Fruit fly (Drosophila melanogaster) whole organism, pupa: ENCODE data around the gene Pp2C1.

Experiments
- CG10348 ChIP-seq: fragments of 200-800 bp; sonication (Bioruptor generic); IDR thresholded peaks from 2 replicates; pipeline ENCODE4 v1.3.6; 2022; ENCODE audit warnings: missing biosample characterization, missing genetic modification characterization
- CG12605 ChIP-seq: fragments of 200-800 bp; sonication (Bioruptor generic); IDR thresholded peaks from 2 replicates; pipeline ENCODE4 v1.3.6; 2022; ENCODE audit warnings: missing biosample characterization, missing genetic modification characterization
- CG13204 ChIP-seq: fragments of 200-800 bp; sonication (Bioruptor generic); optimal IDR thresholded peaks from 2 replicates; lab custom pipeline; 2018; ENCODE audit warnings: missing biosample characterization, mild to moderate bottlenecking, missing genetic modification characterization, moderate library complexity
- CG14655 ChIP-seq: fragments of 200-800 bp; sonication (Bioruptor generic); optimal IDR thresholded peaks from 3 replicates; lab custom pipeline; 2017; ENCODE audit warnings: mild to moderate bottlenecking, missing biosample characterization, missing genetic modification reagents, missing genetic modification characterization
- CG15710 ChIP-seq: fragments of 200-800 bp; sonication (Bioruptor generic); optimal IDR thresholded peaks from 2 replicates; lab custom pipeline; 2018; ENCODE audit warnings: missing biosample characterization, mild to moderate bottlenecking, missing genetic modification characterization, moderate library complexity
- CG17806 ChIP-seq: fragments of 200-800 bp; sonication (Bioruptor generic); optimal IDR thresholded peaks from 2 replicates; lab custom pipeline; 2018; ENCODE audit warnings: missing biosample characterization, mild to moderate bottlenecking, missing genetic modification characterization, moderate library complexity
- CG32121 ChIP-seq: fragments of 200-800 bp; sonication (Bioruptor generic); IDR thresholded peaks from 2 replicates; pipeline ENCODE4 v1.3.6; 2022; ENCODE audit warnings: missing biosample characterization, missing genetic modification characterization
- CG34367 ChIP-seq: fragments of 200-800 bp; sonication (Bioruptor generic); optimal IDR thresholded peaks from 2 replicates; lab custom pipeline; 2018; ENCODE audit warnings: missing biosample characterization, mild to moderate bottlenecking, missing genetic modification characterization
- CG4496 ChIP-seq: fragments of 200-800 bp; sonication (Bioruptor generic); IDR thresholded peaks from 3 replicates; pipeline ENCODE4 v1.3.6; 2022; ENCODE audit warnings: missing biosample characterization, missing genetic modification characterization
- CG8159 ChIP-seq: fragments of 200-800 bp; sonication (Bioruptor generic); optimal IDR thresholded peaks from 3 replicates; lab custom pipeline; 2018; ENCODE audit warnings: missing biosample characterization, mild to moderate bottlenecking, missing genetic modification characterization, moderate library complexity
- CG8301 ChIP-seq: fragments of 200-800 bp; sonication (Bioruptor generic); optimal IDR thresholded peaks from 2 replicates; lab custom pipeline; 2018; ENCODE audit warnings: missing biosample characterization, mild to moderate bottlenecking, missing genetic modification characterization
- CG9948 ChIP-seq: fragments of 200-800 bp; sonication (Bioruptor generic); optimal IDR thresholded peaks from 2 replicates; lab custom pipeline; 2018; ENCODE audit warnings: missing biosample characterization, mild to moderate bottlenecking, missing genetic modification characterization, moderate library complexity
- D1 ChIP-seq: fragments of 200-800 bp; sonication (Bioruptor generic); optimal IDR thresholded peaks from 2 replicates; lab custom pipeline; 2018; ENCODE audit warnings: missing biosample characterization, mild to moderate bottlenecking, missing genetic modification characterization, moderate library complexity
- EcR ChIP-seq: fragments of 200-800 bp; sonication (Bioruptor generic); optimal IDR thresholded peaks from 3 replicates; lab custom pipeline; 2019; ENCODE audit warnings: missing biosample characterization, missing genetic modification characterization, mild to moderate bottlenecking, moderate library complexity, missing genetic modification reagents
- Ets98B ChIP-seq: fragments of 200-800 bp; sonication (Bioruptor generic); IDR thresholded peaks from 2 replicates; pipeline ENCODE4 v1.3.6; 2022; ENCODE audit warnings: missing biosample characterization, missing genetic modification characterization
- Pif1A ChIP-seq: fragments of 200-800 bp; sonication (Bioruptor generic); optimal IDR thresholded peaks from 3 replicates; lab custom pipeline; 2016; ENCODE audit warnings: missing biosample characterization, missing genetic modification characterization
- Pif1B ChIP-seq: fragments of 200-800 bp; sonication (Bioruptor generic); optimal IDR thresholded peaks from 3 replicates; lab custom pipeline; 2016; ENCODE audit warnings: missing biosample characterization, missing genetic modification characterization
- Snoo ChIP-seq: fragments of 200-800 bp; sonication (Bioruptor generic); optimal IDR thresholded peaks from 3 replicates; lab custom pipeline; 2017; ENCODE audit warnings: missing biosample characterization, mild to moderate bottlenecking, missing genetic modification characterization, inconsistent platforms
- fd96Ca ChIP-seq: fragments of 200-800 bp; sonication (Bioruptor generic); IDR thresholded peaks from 3 replicates; pipeline ENCODE4 v1.3.6; 2022; ENCODE audit warnings: missing biosample characterization, missing genetic modification characterization
- gl ChIP-seq: fragments of 200-800 bp; sonication (Bioruptor generic); optimal IDR thresholded peaks from 2 replicates; lab custom pipeline; 2018; ENCODE audit warnings: missing biosample characterization, mild to moderate bottlenecking, missing genetic modification characterization
- rn ChIP-seq: fragments of 200-800 bp; sonication (Bioruptor generic); IDR thresholded peaks from 2 replicates; pipeline ENCODE4 v1.3.6; 2022; ENCODE audit warnings: missing biosample characterization, missing genetic modification characterization

Pp2C1 gene

DNA sequence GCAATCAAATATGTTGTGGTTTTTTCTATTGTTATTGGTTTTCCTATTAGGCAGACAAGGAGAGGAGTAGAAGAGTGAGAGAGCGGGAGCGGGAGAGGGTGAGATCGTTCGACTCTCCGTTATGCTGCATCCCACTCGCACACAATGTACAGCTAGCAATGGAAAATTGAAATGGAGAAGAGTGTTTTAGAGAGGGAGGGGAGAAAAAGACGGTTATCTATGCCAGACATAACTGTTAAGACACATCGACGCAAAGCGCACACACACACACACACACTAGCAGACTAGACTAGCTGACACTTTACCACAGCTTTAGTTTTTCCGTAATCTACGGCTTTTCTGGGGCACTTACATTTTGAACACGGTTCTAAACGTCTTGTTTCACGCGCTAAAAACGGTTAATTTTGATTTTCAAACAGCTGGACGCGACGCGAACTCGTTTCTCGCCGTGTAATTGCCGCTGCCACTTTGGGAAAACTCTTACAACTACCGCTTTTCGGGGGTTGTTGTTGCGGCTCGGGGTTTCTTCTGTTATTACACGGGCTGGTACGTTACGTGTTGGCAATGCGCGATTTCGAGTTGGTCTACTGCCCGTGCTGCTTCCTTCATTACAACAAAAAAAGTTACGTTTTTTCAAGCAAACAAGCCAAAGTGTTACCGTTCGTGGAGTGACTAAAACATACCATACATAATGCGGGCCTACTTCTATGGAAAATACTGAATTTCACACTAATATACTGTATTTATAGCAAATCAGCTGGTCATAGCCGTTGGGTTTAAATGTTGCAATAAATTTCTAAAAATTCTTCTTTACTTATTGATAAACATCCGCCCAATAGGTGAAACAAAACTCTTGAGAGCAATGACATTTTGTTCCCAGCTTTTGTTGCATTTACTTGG lies 7.5 kb downstream of the Pp2C1 start, which contains the start of gene fzr:
Gene fzr, minus strand, starts transcription at position 625 of the 900 bp plus-strand sequence.
- TF ChIP-seq CG12605 (GFP tag; lab: Robert Waterston, UW) = no peak
- TF ChIP-seq CG4496 (GFP tag; lab: Robert Waterston, UW) = peak; percentile 16; the same call in 1 of the 3 replicates

DNA sequence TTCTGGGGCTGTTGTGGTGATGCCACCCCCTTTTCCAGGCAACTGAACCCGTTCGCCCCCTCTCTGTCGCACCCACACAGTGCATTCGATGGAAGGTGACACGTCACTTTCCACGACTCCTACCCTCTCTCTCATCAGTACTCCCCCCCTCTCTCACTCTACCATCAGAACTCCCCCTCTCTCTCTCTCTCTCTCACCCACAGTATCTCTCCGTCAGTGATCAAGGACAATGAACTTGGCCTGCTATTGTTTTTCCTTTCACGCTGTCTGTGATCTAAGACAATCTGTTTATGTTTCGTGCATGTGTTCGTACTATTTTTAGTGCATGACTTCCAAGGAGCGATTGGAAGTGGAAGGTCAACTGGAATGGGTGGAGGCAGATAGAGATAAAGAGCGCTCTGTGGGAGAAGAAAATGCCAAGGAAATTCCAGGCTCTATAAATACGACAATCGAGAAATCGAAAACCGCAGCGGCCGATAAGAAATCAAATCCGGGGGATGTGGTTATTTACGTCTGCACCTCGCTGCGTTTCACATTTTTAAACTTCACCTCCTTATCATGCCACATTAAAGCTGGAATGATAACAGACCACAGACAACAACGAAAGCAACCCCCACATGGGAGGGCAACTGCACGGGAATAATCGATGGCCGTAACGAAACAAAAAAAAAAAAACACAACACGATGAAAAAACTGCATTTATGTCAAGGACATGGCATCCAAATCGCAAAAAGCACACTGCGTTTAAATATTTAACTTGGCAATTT lies 8.4 kb downstream of the Pp2C1 start:
- TF ChIP-seq CG8301 (tag; lab: Kevin White, UChicago) (no peak), EcR (GFP tag; lab: Kevin White, UChicago) (peak; percentile 91)

DNA sequence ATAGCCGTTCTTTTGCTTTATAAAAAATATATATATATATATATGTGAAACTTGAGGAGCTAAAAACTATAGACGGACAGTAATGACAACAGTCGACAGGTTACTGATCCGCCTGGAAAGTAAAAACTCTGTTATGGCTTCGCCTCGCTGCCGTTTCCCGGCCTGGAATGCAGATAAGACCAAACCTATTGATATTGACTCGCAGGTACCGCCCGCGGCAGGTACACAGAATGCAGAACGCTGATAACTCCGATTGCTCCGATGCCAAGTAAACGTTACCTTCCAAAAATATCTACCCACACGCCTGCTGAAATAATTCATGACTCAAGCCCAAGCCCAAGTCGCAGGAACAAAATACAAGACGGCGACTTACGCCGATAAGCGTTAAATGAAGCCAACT lies 9.3 kb downstream of the Pp2C1 start:
- TF ChIP-seq CG10348 (GFP tag; lab: Robert Waterston, UW) (no peak), CG8301 (tag; lab: Kevin White, UChicago) (no peak), Pif1A (GFP tag; lab: Kevin White, UChicago) (no peak), CG4496 (GFP tag; lab: Robert Waterston, UW) (peak; percentile 52; the same call in 1 of the 3 replicates), CG17806 (tag; lab: Kevin White, UChicago) (no peak), CG9948 (tag; lab: Kevin White, UChicago) (no peak), CG8159 (no peak), CG12605 (GFP tag; lab: Robert Waterston, UW) (no peak), CG13204 (GFP tag; lab: Kevin White, UChicago) (no peak), Ets98B (GFP tag; lab: Robert Waterston, UW) (0 out of 2 replicates have a peak, but pooled peaks have one; percentile 13), CG14655 (GFP tag; lab: Kevin White, UChicago) (no peak), fd96Ca (GFP tag; lab: Robert Waterston, UW) (no peak), Pif1B (GFP tag; lab: Kevin White, UChicago) (peak; percentile 1), gl (tag; lab: Kevin White, UChicago) (no peak), EcR (GFP tag; lab: Kevin White, UChicago) (no peak), rn (GFP tag; lab: Robert Waterston, UW) (no peak), CG32121 (GFP tag; lab: Robert Waterston, UW) (no peak), D1 (tag; lab: Kevin White, UChicago) (no peak), CG15710 (tag; lab: Kevin White, UChicago) (no peak), Snoo (tag; lab: Kevin White, UChicago) (no peak)

- TF ChIP-seq CG8159 (no peak), Pif1B (GFP tag; lab: Kevin White, UChicago) (no peak), CG10348 (GFP tag; lab: Robert Waterston, UW) (no peak), D1 (tag; lab: Kevin White, UChicago) (no peak), CG17806 (tag; lab: Kevin White, UChicago) (no peak), rn (GFP tag; lab: Robert Waterston, UW) (no peak), Snoo (tag; lab: Kevin White, UChicago) (no peak), fd96Ca (GFP tag; lab: Robert Waterston, UW) (no peak), CG13204 (GFP tag; lab: Kevin White, UChicago) (no peak)
These were observed 11.6 kb downstream of the Pp2C1 start for dm6 chrX:4675054-4675453.

DNA sequence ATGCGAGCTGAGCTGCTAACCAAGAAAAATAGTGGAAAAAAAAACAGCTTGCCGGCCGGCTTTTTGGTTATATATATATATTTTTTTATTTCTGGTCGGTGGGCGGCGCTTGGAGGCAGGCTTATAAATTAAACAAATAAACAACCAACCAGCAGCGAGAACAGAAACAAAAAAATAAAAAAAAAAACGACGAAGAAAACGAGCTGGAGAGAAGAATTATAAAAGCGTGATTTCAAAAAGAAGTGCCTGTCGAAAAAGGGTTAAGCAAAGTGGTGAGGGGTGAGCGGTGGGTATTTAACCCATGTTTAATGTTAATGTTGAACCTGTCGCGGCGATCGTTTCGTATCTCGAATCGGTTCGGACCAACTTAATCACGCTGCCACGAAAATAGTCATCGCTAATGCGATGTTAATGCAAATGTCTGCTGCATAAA lies 15.5 kb downstream of the Pp2C1 start:
- TF ChIP-seq Pif1A (GFP tag; lab: Kevin White, UChicago) = peak; percentile 17
- TF ChIP-seq EcR (GFP tag; lab: Kevin White, UChicago) = peak; percentile 53
- TF ChIP-seq D1 (tag; lab: Kevin White, UChicago) = no peak
- TF ChIP-seq CG8159 = peak; percentile 22
- TF ChIP-seq CG13204 (GFP tag; lab: Kevin White, UChicago) = no peak
- peak; percentile 18 for TF ChIP-seq gl (tag; lab: Kevin White, UChicago)
- no peak for TF ChIP-seq CG34367
- no peak for TF ChIP-seq CG14655 (GFP tag; lab: Kevin White, UChicago)
- no peak for TF ChIP-seq CG15710 (tag; lab: Kevin White, UChicago)
- TF ChIP-seq CG4496 (GFP tag; lab: Robert Waterston, UW) = no peak
- no peak for TF ChIP-seq CG17806 (tag; lab: Kevin White, UChicago)

DNA sequence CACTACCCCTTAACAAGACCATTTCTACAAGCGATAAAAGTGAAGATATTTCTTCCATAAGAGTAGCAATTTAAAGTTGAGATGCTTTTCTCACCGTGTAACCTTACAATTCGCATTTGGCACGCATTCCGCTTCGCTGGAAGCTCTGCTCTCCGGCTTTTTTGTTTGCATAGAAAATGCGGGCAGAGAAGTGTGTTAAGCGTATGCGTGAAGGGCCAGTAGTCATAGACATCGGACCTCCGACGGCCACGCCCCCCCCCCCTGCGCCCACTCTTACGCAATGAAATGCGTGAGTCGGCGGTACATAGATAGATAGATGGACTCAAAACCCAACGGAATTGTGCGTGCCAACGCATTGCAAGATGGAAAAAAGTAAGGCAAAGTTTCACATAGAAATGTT lies 17.3 kb downstream of the Pp2C1 start:
- TF ChIP-seq Ets98B (GFP tag; lab: Robert Waterston, UW) = peak; percentile 10; the same call in 1 of the 2 replicates
- TF ChIP-seq CG8159 = no peak
- 0 out of 3 replicates have a peak, but pooled peaks have one; percentile 10 for TF ChIP-seq fd96Ca (GFP tag; lab: Robert Waterston, UW)
- no peak for TF ChIP-seq CG15710 (tag; lab: Kevin White, UChicago)
- TF ChIP-seq, all 21 proteins: peak for 2
